Fruit fly (Drosophila melanogaster): ENCODE measurements around the gene CG13010.
A peak's percentile ranks its signal among the peaks of the same experiment; 100 is the strongest.

DNA sequence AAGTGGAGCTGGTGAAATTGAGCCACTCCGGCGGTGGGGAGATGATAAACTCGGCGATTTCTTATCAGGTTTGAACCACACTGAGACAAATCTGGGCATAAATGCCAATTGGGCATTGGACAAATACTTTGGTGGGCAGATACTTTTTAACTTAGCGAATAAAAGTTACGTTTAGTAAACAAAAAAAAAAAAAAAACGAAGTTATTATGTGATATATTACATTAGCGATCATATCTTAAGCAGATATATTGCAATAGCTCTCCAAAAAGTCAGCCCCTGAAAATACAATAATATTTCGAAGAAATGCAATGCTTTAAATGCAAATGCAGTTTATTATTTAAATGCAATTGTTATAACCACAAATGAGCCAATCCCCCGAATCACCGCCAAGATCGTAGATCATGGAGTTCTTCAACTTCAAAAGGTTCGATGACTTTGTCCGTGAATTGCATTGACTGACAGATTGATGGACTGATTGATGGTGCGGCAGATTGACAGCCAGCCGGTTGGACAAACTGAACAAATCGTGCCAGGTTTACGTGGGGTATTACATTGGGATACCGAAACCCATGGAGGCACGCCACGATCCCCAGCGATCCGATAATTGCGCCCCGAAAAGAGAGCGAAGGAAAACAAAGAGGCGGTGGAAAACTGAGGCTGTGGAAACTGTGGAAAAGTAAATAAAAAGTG lies 19.3 kb upstream of the CG13010 start:
- TF ChIP-seq Sox15 (GFP tag; optimal IDR thresholded peaks at IDR 0.05) (no peak), Lpt (GFP tag; optimal IDR thresholded peaks at IDR 0.05) (no peak), Gug (GFP tag; IDR thresholded peaks at IDR 0.05) (no peak), CG31627 (GFP tag; optimal IDR thresholded peaks at IDR 0.05) (no peak), CG8319 (GFP tag; optimal IDR thresholded peaks at IDR 0.05) (no peak), Eip93F (GFP tag; optimal IDR thresholded peaks at IDR 0.05) (no peak), net (GFP tag; optimal IDR thresholded peaks at IDR 0.05) (no peak), CG6808 (GFP tag; optimal IDR thresholded peaks at IDR 0.05) (no peak), salr (GFP tag; optimal IDR thresholded peaks at IDR 0.05) (no peak), Sox102F (GFP tag; optimal IDR thresholded peaks at IDR 0.05) (no peak), CG15336 (GFP tag; IDR thresholded peaks at IDR 0.05) (0 out of 2 replicates have a peak, but pooled peaks have one; percentile 19), CG16779 (tag; optimal IDR thresholded peaks at IDR 0.05) (no peak), CG4318 (GFP tag; optimal IDR thresholded peaks at IDR 0.05) (peak; percentile 11)

All from whole organism, prepupa.